Fruit fly (Drosophila melanogaster) S2 (cell line): Measurements from ENCODE around the gene Wdr59.

ENCODE experiments used
- CG8478 ChIP-seq: fragments of >200 bp; optimal IDR thresholded peaks from 2 replicates; lab custom pipeline; 2018
- CTCF ChIP-seq, 2 experiments: fragments of >200 bp; optimal IDR thresholded peaks; 2 replicates each; lab custom pipeline; 2018

- TF ChIP-seq CTCF (optimal IDR thresholded peaks at IDR 0.05; lab: Kevin White, UChicago) (no peak), CG8478 (lab: Kevin White, UChicago) (no peak)
Measured at dm6 chr2L:11041785-11042184, 49.5 kb upstream of the Wdr59 start.
